Worm (Caenorhabditis elegans): ENCODE results near the gene rep-1.

rep-1 gene

DNA sequence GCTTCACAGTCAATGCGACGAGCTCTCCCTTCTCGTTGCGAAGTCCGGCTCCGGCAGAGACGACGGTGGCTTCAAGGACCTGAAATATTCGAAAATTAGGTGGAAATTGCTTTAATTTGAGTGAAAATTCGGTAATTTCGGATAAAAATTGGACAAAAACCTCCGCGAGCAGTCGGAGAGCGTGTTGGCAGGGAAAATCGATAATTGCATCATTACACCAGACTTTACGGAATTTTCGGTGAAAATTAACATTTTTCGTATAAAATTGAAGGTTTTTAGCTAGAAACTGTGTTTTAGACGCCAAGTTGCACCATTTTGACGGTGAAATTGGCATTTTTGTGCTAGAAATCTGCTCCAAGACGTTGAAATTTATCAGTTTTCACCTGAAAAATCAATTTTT is 48.2 kb downstream of the rep-1 start:
- TF ChIP-seq ceh-48 (tag; optimal IDR thresholded peaks at IDR 0.05) (peak; percentile 45), nhr-11 (tag; optimal IDR thresholded peaks at IDR 0.05) (no peak)

DNA sequence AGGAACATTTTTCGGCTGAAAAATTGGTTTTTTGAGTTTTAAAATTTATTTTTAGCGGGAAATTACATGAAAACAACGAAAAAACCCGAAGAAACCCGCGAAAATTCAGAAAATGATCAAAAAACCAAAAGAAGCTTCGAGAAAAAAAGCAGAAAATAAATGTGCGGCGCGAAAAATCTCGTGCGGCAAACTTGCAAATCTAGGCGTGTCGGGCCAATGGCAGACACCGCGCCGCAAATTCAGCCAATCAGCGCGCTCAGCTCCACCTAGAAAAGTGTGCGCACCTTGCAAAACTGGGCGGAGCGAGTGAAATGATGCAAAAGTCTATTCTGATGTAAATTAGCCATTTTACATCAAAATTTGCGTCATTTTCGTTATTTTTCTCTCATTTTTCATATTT is 48.8 kb downstream of the rep-1 start, which contains the start of gene Y22D7AL.10:
TSS of gene Y22D7AL.10 (minus strand) at position 15 of the 400 bp plus-strand sequence.
- peak; percentile 95 for TF ChIP-seq ceh-34 (tag; optimal IDR thresholded peaks at IDR 0.05)
- TF ChIP-seq ttx-3 (tag; optimal IDR thresholded peaks at IDR 0.05), result peak; percentile 79
- TF ChIP-seq unc-42 (tag; optimal IDR thresholded peaks at IDR 0.05), result peak; percentile 89
- peak; percentile 49 for TF ChIP-seq ets-4 (tag; optimal IDR thresholded peaks at IDR 0.05)
- peak; percentile 66 for TF ChIP-seq tbx-7 (tag; optimal IDR thresholded peaks at IDR 0.05)
- peak; percentile 67 for TF ChIP-seq lin-11 (tag; optimal IDR thresholded peaks at IDR 0.05)
- TF ChIP-seq Y22D7AL.16 (tag; optimal IDR thresholded peaks at IDR 0.05), result peak; percentile 20
- peak; percentile 28 for TF ChIP-seq hlh-13 (GFP tag; optimal IDR thresholded peaks at IDR 0.05)
- peak; percentile 92 for TF ChIP-seq K09A11.1 (tag; optimal IDR thresholded peaks at IDR 0.05; ENCODE audit: insufficient read depth)
- peak; percentile 97 for TF ChIP-seq tbx-2 (tag; optimal IDR thresholded peaks at IDR 0.05)
- peak; percentile 84 for TF ChIP-seq pha-2 (tag; optimal IDR thresholded peaks at IDR 0.05)
- TF ChIP-seq pax-1 (tag; optimal IDR thresholded peaks at IDR 0.05), result peak; percentile 93
- TF ChIP-seq odd-2 (tag; optimal IDR thresholded peaks at IDR 0.05), result peak; percentile 45
- TF ChIP-seq ceh-2 (tag; optimal IDR thresholded peaks at IDR 0.05), result peak; percentile 85
- TF ChIP-seq pha-4 (tag; optimal IDR thresholded peaks at IDR 0.05), result no peak
- peak; percentile 97 for TF ChIP-seq ceh-18 (tag; optimal IDR thresholded peaks at IDR 0.05)
- TF ChIP-seq syd-9 (tag; optimal IDR thresholded peaks at IDR 0.05), result peak; percentile 85
- peak; percentile 66 for TF ChIP-seq C38D4.7 (GFP tag; optimal IDR thresholded peaks at IDR 0.05)
- TF ChIP-seq pat-9 (tag; optimal IDR thresholded peaks at IDR 0.05), result peak; percentile 91
- TF ChIP-seq gmeb-2 (tag; optimal IDR thresholded peaks at IDR 0.05), result peak; percentile 74
- TF ChIP-seq unc-3 (GFP tag; conservative IDR thresholded peaks at IDR 0.05), result 0 out of 2 replicates have a peak, but pooled peaks have one; percentile 45
- peak; percentile 82 for TF ChIP-seq unc-3 (tag; optimal IDR thresholded peaks at IDR 0.05)
- TF ChIP-seq ref-2 (tag; optimal IDR thresholded peaks at IDR 0.05), result peak; percentile 97
- TF ChIP-seq unc-55 (GFP tag; optimal IDR thresholded peaks at IDR 0.05), result no peak
- TF ChIP-seq lim-6 (tag; optimal IDR thresholded peaks at IDR 0.05), result peak; percentile 57
- peak; percentile 82 for TF ChIP-seq K02D7.2 (tag; optimal IDR thresholded peaks at IDR 0.05)
- TF ChIP-seq ceh-19 (GFP tag; optimal IDR thresholded peaks at IDR 0.05), result peak; percentile 87
- peak; percentile 76 for TF ChIP-seq fkh-6 (tag; optimal IDR thresholded peaks at IDR 0.05)
- peak; percentile 55 for TF ChIP-seq fkh-10 (GFP tag; optimal IDR thresholded peaks at IDR 0.05)
- peak; percentile 21 for TF ChIP-seq ceh-22 (tag; optimal IDR thresholded peaks at IDR 0.05)
- TF ChIP-seq hlh-6 (tag; optimal IDR thresholded peaks at IDR 0.05), result peak; percentile 82
- peak; percentile 89 for TF ChIP-seq ztf-16 (tag; optimal IDR thresholded peaks at IDR 0.05)
- TF ChIP-seq ceh-30 (tag; optimal IDR thresholded peaks at IDR 0.05), result no peak
- TF ChIP-seq ceh-24 (tag; optimal IDR thresholded peaks at IDR 0.05), result peak; percentile 16
- no peak for TF ChIP-seq pag-3 (tag; optimal IDR thresholded peaks at IDR 0.05; ENCODE audit: borderline replicate concordance)
- TF ChIP-seq dmd-4 (tag; optimal IDR thresholded peaks at IDR 0.05; ENCODE audit: borderline replicate concordance), result peak; percentile 41
- TF ChIP-seq sox-4 (tag; optimal IDR thresholded peaks at IDR 0.05), result peak; percentile 54
- TF ChIP-seq ahr-1 (tag; optimal IDR thresholded peaks at IDR 0.05), result peak; percentile 59
- TF ChIP-seq F13H6.1 (tag; optimal IDR thresholded peaks at IDR 0.05), result peak; percentile 80
- TF ChIP-seq nfya-1 (tag; optimal IDR thresholded peaks at IDR 0.05), result peak; percentile 100
- no peak for TF ChIP-seq ama-1 (optimal IDR thresholded peaks at IDR 0.05)
- TF ChIP-seq sox-2 (GFP tag; IDR thresholded peaks at IDR 0.05), result peak; percentile 64
- peak; percentile 51 for TF ChIP-seq ceh-48 (tag; optimal IDR thresholded peaks at IDR 0.05)
- no peak for TF ChIP-seq mec-3 (tag; optimal IDR thresholded peaks at IDR 0.05; ENCODE audit: borderline replicate concordance)
- TF ChIP-seq sdc-2 (tag; optimal IDR thresholded peaks at IDR 0.05), result peak; percentile 73
- TF ChIP-seq ceh-6 (GFP tag; optimal IDR thresholded peaks at IDR 0.05), result peak; percentile 66
- peak; percentile 80 for TF ChIP-seq pqm-1 (tag; optimal IDR thresholded peaks at IDR 0.05)
- peak; percentile 83 for TF ChIP-seq eyg-1 (tag; optimal IDR thresholded peaks at IDR 0.05)
- peak; percentile 85 for TF ChIP-seq C08G9.2 (tag; optimal IDR thresholded peaks at IDR 0.05)
- no peak for TF ChIP-seq elt-4 (tag; optimal IDR thresholded peaks at IDR 0.05)

Measured in whole organism, late embryonic.